Worm (Caenorhabditis elegans): ENCODE data around the gene tag-123.

Gene tag-123

ce11 chrX:8428319-8428888 lies 6.5 kb upstream of the tag-123 start, which contains the start of gene F08F1.3 (continued):
- TF ChIP-seq nhr-25 (tag; optimal IDR thresholded peaks at IDR 0.05; ENCODE audit: borderline replicate concordance, insufficient read depth) (no peak), lin-29 (GFP tag; IDR thresholded peaks at IDR 0.05) (no peak), mes-2 (tag; optimal IDR thresholded peaks at IDR 0.05; ENCODE audit: poor library complexity, severe bottlenecking) (no peak), lin-13 (GFP tag; optimal IDR thresholded peaks at IDR 0.05) (no peak), rbr-2 (tag; optimal IDR thresholded peaks at IDR 0.05) (no peak), vab-7 (GFP tag; IDR thresholded peaks at IDR 0.05) (no peak), unc-39 (tag; optimal IDR thresholded peaks at IDR 0.05) (no peak), nhr-10 (tag; optimal IDR thresholded peaks at IDR 0.05) (no peak), hlh-30 (tag; optimal IDR thresholded peaks at IDR 0.05; ENCODE audit: insufficient read depth) (no peak), saeg-2 (GFP tag; IDR thresholded peaks at IDR 0.05) (no peak), nhr-28 (tag; optimal IDR thresholded peaks at IDR 0.05) (peak; percentile 52), zfp-2 (tag; optimal IDR thresholded peaks at IDR 0.05) (no peak), dve-1 (tag; optimal IDR thresholded peaks at IDR 0.05; ENCODE audit: insufficient read depth) (peak; percentile 78), nhr-77 (tag; optimal IDR thresholded peaks at IDR 0.05) (no peak), T20F7.1 (GFP tag; optimal IDR thresholded peaks at IDR 0.05) (no peak), fos-1 (tag; optimal IDR thresholded peaks at IDR 0.05) (no peak), lin-15B (tag; optimal IDR thresholded peaks at IDR 0.05) (no peak), hmg-1.1 (GFP tag; IDR thresholded peaks at IDR 0.05) (no peak)

- TF ChIP-seq aha-1 (tag) (peak; percentile 72), egl-27 (tag; optimal IDR thresholded peaks at IDR 0.05) (no peak)
Observed at ce11 chrX:8426160-8426712, 4.4 kb upstream of the tag-123 start.

ce11 chrX:8424286-8424685 lies 2.4 kb upstream of the tag-123 start:
- no peak for TF ChIP-seq unc-39 (tag; optimal IDR thresholded peaks at IDR 0.05)
- TF ChIP-seq nhr-25 (tag; optimal IDR thresholded peaks at IDR 0.05; ENCODE audit: borderline replicate concordance, insufficient read depth) = peak; percentile 52
- TF ChIP-seq nhr-28 (tag; optimal IDR thresholded peaks at IDR 0.05) = peak; percentile 4

- peak; percentile 3 for TF ChIP-seq mes-2 (tag; optimal IDR thresholded peaks at IDR 0.05; ENCODE audit: poor library complexity, severe bottlenecking)
- no peak for TF ChIP-seq set-16 (GFP tag; IDR thresholded peaks at IDR 0.05)
- no peak for TF ChIP-seq Y48G9A.11 (GFP tag; IDR thresholded peaks at IDR 0.05)
- peak; percentile 4 for TF ChIP-seq dve-1 (tag; optimal IDR thresholded peaks at IDR 0.05; ENCODE audit: insufficient read depth)
- no peak for TF ChIP-seq unc-62 (GFP tag; optimal IDR thresholded peaks at IDR 0.05 in 1 of 2)
- TF ChIP-seq unc-62 (tag; optimal IDR thresholded peaks at IDR 0.05) = no peak
- no peak for TF ChIP-seq dpl-1 (GFP tag; optimal IDR thresholded peaks at IDR 0.05)
- TF ChIP-seq nhr-6 (tag; optimal IDR thresholded peaks at IDR 0.05) = peak; percentile 9
Observed at ce11 chrX:8423633-8424032, 1.8 kb upstream of the tag-123 start, which contains the start of gene tth-1. TSS of gene tth-1 (minus strand) at chrX:8423733.

- TF ChIP-seq mes-2 (tag; optimal IDR thresholded peaks at IDR 0.05; ENCODE audit: poor library complexity, severe bottlenecking) = no peak
- TF ChIP-seq jun-1 (tag; optimal IDR thresholded peaks at IDR 0.05) = no peak
- no peak for TF ChIP-seq Y5F2A.4 (GFP tag; optimal IDR thresholded peaks at IDR 0.05)
- TF ChIP-seq pqm-1 (tag; optimal IDR thresholded peaks at IDR 0.05) = peak; percentile 27
- peak; percentile 31 for TF ChIP-seq nhr-77 (tag; optimal IDR thresholded peaks at IDR 0.05)
- no peak for TF ChIP-seq ZK337.2 (GFP tag; IDR thresholded peaks at IDR 0.05)
- TF ChIP-seq vab-7 (GFP tag; IDR thresholded peaks at IDR 0.05) = no peak
- no peak for TF ChIP-seq daf-16 (GFP tag; optimal IDR thresholded peaks at IDR 0.05)
- TF ChIP-seq daf-16 (tag; optimal IDR thresholded peaks at IDR 0.05) = peak; percentile 88
- TF ChIP-seq ceh-82 (tag; optimal IDR thresholded peaks at IDR 0.05) = no peak
- no peak for TF ChIP-seq nhr-25 (tag; optimal IDR thresholded peaks at IDR 0.05; ENCODE audit: borderline replicate concordance, insufficient read depth)
- TF ChIP-seq dmd-9 (GFP tag; IDR thresholded peaks at IDR 0.05) = no peak
- TF ChIP-seq nhr-10 (tag; optimal IDR thresholded peaks at IDR 0.05) = no peak
- TF ChIP-seq dve-1 (tag; optimal IDR thresholded peaks at IDR 0.05; ENCODE audit: insufficient read depth) = peak; percentile 44
- TF ChIP-seq mxl-3 (GFP tag; optimal IDR thresholded peaks at IDR 0.05) = no peak
- no peak for TF ChIP-seq lir-3 (tag; optimal IDR thresholded peaks at IDR 0.05)
- TF ChIP-seq ceh-44 (GFP tag; IDR thresholded peaks at IDR 0.05) = no peak
- no peak for TF ChIP-seq egl-27 (tag; optimal IDR thresholded peaks at IDR 0.05)
- no peak for TF ChIP-seq ces-1 (GFP tag; optimal IDR thresholded peaks at IDR 0.05)
- peak; percentile 52 for TF ChIP-seq hlh-30 (tag; optimal IDR thresholded peaks at IDR 0.05; ENCODE audit: insufficient read depth)
- TF ChIP-seq nhr-28 (tag; optimal IDR thresholded peaks at IDR 0.05) = peak; percentile 53
Observed at ce11 chrX:8423199-8423598, 1.3 kb upstream of the tag-123 start.
